Fruit fly (Drosophila melanogaster) whole organism, embryonic: Measurements from ENCODE around the gene mRRF2.

Experiments used
- Adf1 ChIP-seq: fragments of 200-800 bp; sonication (Bioruptor generic); IDR thresholded peaks from 2 replicates; pipeline ENCODE4 v1.3.6; 2022; ENCODE audit warnings: missing biosample characterization, missing genetic modification characterization
- CG10543 ChIP-seq: fragments of 200-800 bp; sonication (Bioruptor generic); optimal IDR thresholded peaks from 3 replicates; lab custom pipeline; 2017; ENCODE audit warnings: missing biosample characterization, mild to moderate bottlenecking, missing genetic modification characterization, moderate library complexity
- CG11398 ChIP-seq: fragments of 200-800 bp; sonication (Bioruptor generic); optimal IDR thresholded peaks from 2 replicates; lab custom pipeline; 2016; ENCODE audit warnings: missing biosample characterization, missing genetic modification characterization
- CG11696 ChIP-seq: fragments of 200-800 bp; sonication (Bioruptor generic); IDR thresholded peaks from 2 replicates; pipeline ENCODE4 v1.3.6; 2022; ENCODE audit warnings: missing biosample characterization, missing genetic modification characterization
- CG12104 ChIP-seq: fragments of 200-800 bp; sonication (Bioruptor generic); optimal IDR thresholded peaks from 3 replicates; lab custom pipeline; 2016; ENCODE audit warnings: missing biosample characterization, missing genetic modification characterization
- CG1233 ChIP-seq: fragments of 200-800 bp; sonication (Bioruptor generic); optimal IDR thresholded peaks from 4 replicates; lab custom pipeline; 2018; ENCODE audit warnings: missing biosample characterization, mild to moderate bottlenecking, missing genetic modification characterization
- CG12391 ChIP-seq: fragments of 200-800 bp; sonication (Bioruptor generic); optimal IDR thresholded peaks from 3 replicates; lab custom pipeline; 2018; ENCODE audit warnings: missing biosample characterization, mild to moderate bottlenecking, missing genetic modification characterization, moderate library complexity
- CG12744 ChIP-seq: fragments of 200-800 bp; sonication (Bioruptor generic); optimal IDR thresholded peaks from 2 replicates; lab custom pipeline; 2016; ENCODE audit warnings: missing biosample characterization, missing genetic modification characterization
- CG1603 ChIP-seq: fragments of 200-800 bp; sonication (Bioruptor generic); optimal IDR thresholded peaks from 2 replicates; lab custom pipeline; 2019; ENCODE audit warnings: missing biosample characterization, mild to moderate bottlenecking, missing genetic modification characterization, moderate library complexity
- CG1647 ChIP-seq: fragments of 200-800 bp; sonication (Bioruptor generic); optimal IDR thresholded peaks from 3 replicates; lab custom pipeline; 2016; ENCODE audit warnings: missing biosample characterization, missing genetic modification characterization
- CG16815 ChIP-seq: fragments of 200-800 bp; sonication (Bioruptor generic); optimal IDR thresholded peaks from 3 replicates; lab custom pipeline; 2017; ENCODE audit warnings: missing biosample characterization, mild to moderate bottlenecking, missing genetic modification characterization
- CG17328 ChIP-seq: fragments of 200-800 bp; sonication (Bioruptor generic); IDR thresholded peaks from 2 replicates; pipeline ENCODE4 v1.3.6; 2022; ENCODE audit warnings: missing biosample characterization, missing genetic modification characterization
- CG18476 ChIP-seq: fragments of 200-800 bp; sonication (Bioruptor generic); optimal IDR thresholded peaks from 2 replicates; lab custom pipeline; 2016; ENCODE audit warnings: missing biosample characterization, mild to moderate bottlenecking, missing genetic modification characterization
- CG30403 ChIP-seq: fragments of 200-800 bp; sonication (Bioruptor generic); optimal IDR thresholded peaks from 3 replicates; lab custom pipeline; 2016; ENCODE audit warnings: missing biosample characterization, missing genetic modification characterization
- CG34376 ChIP-seq: fragments of 200-800 bp; sonication (Bioruptor generic); optimal IDR thresholded peaks from 2 replicates; lab custom pipeline; 2018; ENCODE audit warnings: missing biosample characterization, mild to moderate bottlenecking, missing genetic modification characterization
- CG42726 ChIP-seq: fragments of 200-800 bp; sonication (Bioruptor generic); IDR thresholded peaks from 2 replicates; pipeline ENCODE4 v1.3.6; 2022; ENCODE audit warnings: missing biosample characterization, missing genetic modification characterization; ENCODE audit not compliant: partially characterized antibody
- CG6175 ChIP-seq: fragments of 200-800 bp; sonication (Bioruptor generic); IDR thresholded peaks from 3 replicates; pipeline ENCODE4 v1.3.6; 2022; ENCODE audit warnings: missing biosample characterization, missing genetic modification characterization
- CoRest ChIP-seq: fragments of 200-800 bp; sonication (Bioruptor generic); optimal IDR thresholded peaks from 3 replicates; lab custom pipeline; 2018; ENCODE audit warnings: missing biosample characterization, mild to moderate bottlenecking, missing genetic modification characterization, moderate library complexity
- Deaf1 ChIP-seq: fragments of 200-800 bp; optimal IDR thresholded peaks from 3 replicates; lab custom pipeline; 2019; ENCODE audit warnings: missing biosample characterization, mild to moderate bottlenecking, missing genetic modification characterization, moderate library complexity
- Dip2 ChIP-seq: fragments of 200-800 bp; sonication (Bioruptor generic); IDR thresholded peaks from 2 replicates; pipeline ENCODE4 v1.3.6; 2022; ENCODE audit warnings: missing biosample characterization, missing genetic modification characterization
- E2f1 ChIP-seq: fragments of 200-800 bp; sonication (Bioruptor generic); IDR thresholded peaks from 2 replicates; pipeline ENCODE4 v1.3.6; 2022; ENCODE audit warnings: missing biosample characterization, missing genetic modification characterization
- Fer3 ChIP-seq: fragments of 200-800 bp; sonication (Bioruptor generic); optimal IDR thresholded peaks from 2 replicates; lab custom pipeline; 2018; ENCODE audit warnings: missing biosample characterization, mild to moderate bottlenecking, missing genetic modification characterization, moderate library complexity
- Hr3 ChIP-seq: fragments of 200-800 bp; sonication (Bioruptor generic); optimal IDR thresholded peaks from 3 replicates; lab custom pipeline; 2016; ENCODE audit warnings: missing biosample characterization, missing genetic modification characterization
- Kr ChIP-seq: fragments of 200-800 bp; sonication (Bioruptor generic); optimal IDR thresholded peaks from 2 replicates; lab custom pipeline; 2017; ENCODE audit warnings: missing biosample characterization, mild to moderate bottlenecking, missing genetic modification characterization
- Myb ChIP-seq: fragments of 200-800 bp; sonication (Bioruptor generic); optimal IDR thresholded peaks from 2 replicates; lab custom pipeline; 2016; ENCODE audit warnings: missing biosample characterization, missing genetic modification characterization
- Neu2 ChIP-seq: fragments of 200-800 bp; sonication (Bioruptor generic); optimal IDR thresholded peaks from 3 replicates; lab custom pipeline; 2016; ENCODE audit warnings: missing biosample characterization, missing genetic modification characterization, borderline replicate concordance
- Spps ChIP-seq: fragments of 200-800 bp; sonication (Bioruptor generic); optimal IDR thresholded peaks from 2 replicates; lab custom pipeline; 2018; ENCODE audit warnings: missing biosample characterization, mild to moderate bottlenecking, missing genetic modification characterization
- amos ChIP-seq: fragments of 200-800 bp; sonication (Bioruptor generic); IDR thresholded peaks from 2 replicates; pipeline ENCODE4 v1.3.6; 2022; ENCODE audit warnings: missing biosample characterization, missing genetic modification characterization; ENCODE audit not compliant: partially characterized antibody
- az2 ChIP-seq: fragments of 200-800 bp; sonication (Bioruptor generic); optimal IDR thresholded peaks from 3 replicates; lab custom pipeline; 2016; ENCODE audit warnings: missing biosample characterization, missing genetic modification characterization
- cato ChIP-seq: fragments of 200-800 bp; sonication (Bioruptor generic); optimal IDR thresholded peaks from 2 replicates; lab custom pipeline; 2016; ENCODE audit warnings: missing biosample characterization, missing genetic modification characterization, borderline replicate concordance
- cg ChIP-seq: fragments of 200-800 bp; sonication (Bioruptor generic); optimal IDR thresholded peaks from 3 replicates; lab custom pipeline; 2019; ENCODE audit warnings: missing biosample characterization, mild to moderate bottlenecking, missing genetic modification characterization, moderate library complexity
- crc ChIP-seq: fragments of 200-800 bp; sonication (Bioruptor generic); optimal IDR thresholded peaks from 2 replicates; lab custom pipeline; 2016; ENCODE audit warnings: missing biosample characterization, missing genetic modification characterization
- fd102C ChIP-seq: fragments of 200-800 bp; sonication (Bioruptor generic); optimal IDR thresholded peaks from 2 replicates; lab custom pipeline; 2018; ENCODE audit warnings: missing biosample characterization, mild to moderate bottlenecking, missing genetic modification characterization, moderate library complexity
- fd64A ChIP-seq: fragments of 200-800 bp; sonication (Bioruptor generic); optimal IDR thresholded peaks from 3 replicates; lab custom pipeline; 2018; ENCODE audit warnings: missing biosample characterization, mild to moderate bottlenecking, missing genetic modification characterization
- fd96Cb ChIP-seq: fragments of 200-800 bp; sonication (Bioruptor generic); optimal IDR thresholded peaks from 2 replicates; lab custom pipeline; 2018; ENCODE audit warnings: missing biosample characterization, mild to moderate bottlenecking, missing genetic modification characterization, moderate library complexity
- gfzf ChIP-seq: fragments of 200-800 bp; sonication (Bioruptor generic); optimal IDR thresholded peaks from 2 replicates; lab custom pipeline; 2016; ENCODE audit warnings: missing biosample characterization, mild to moderate bottlenecking, missing genetic modification characterization, moderate library complexity
- h ChIP-seq: fragments of >200 bp; optimal IDR thresholded peaks from 2 replicates; lab custom pipeline; 2017
- insv ChIP-seq, 2 experiments: fragments of 200-800 bp; sonication (Bioruptor generic); optimal IDR thresholded peaks; 3 replicates each; lab custom pipeline; 2016 to 2018; ENCODE audit warnings: missing biosample characterization in 2 of 2, missing genetic modification characterization in 2 of 2
- jigr1 ChIP-seq: fragments of 200-800 bp; sonication (Bioruptor generic); IDR thresholded peaks from 3 replicates; pipeline ENCODE4 v1.3.6; 2022; ENCODE audit warnings: missing biosample characterization, missing genetic modification characterization
- lmd ChIP-seq: fragments of 200-800 bp; sonication (Bioruptor generic); IDR thresholded peaks from 2 replicates; pipeline ENCODE4 v1.3.6; 2022; ENCODE audit warnings: missing biosample characterization, missing genetic modification characterization
- odd ChIP-seq: fragments of 200-800 bp; sonication (Bioruptor generic); optimal IDR thresholded peaks from 2 replicates; lab custom pipeline; 2017; ENCODE audit warnings: missing biosample characterization, mild to moderate bottlenecking, missing genetic modification characterization
- pan ChIP-seq, 4 experiments: fragments of >200 bp in 3 of 4; fragments of 200-800 bp in 1 of 4; sonication (Bioruptor generic) in 1 of 4; optimal IDR thresholded peaks in 3 of 4; IDR thresholded peaks in 1 of 4; 2 replicates each; pipeline versions ENCODE4 v1.3.6 to Lab custom; 2017 to 2022; ENCODE audit warnings: missing biosample characterization in 2 of 4, missing genetic modification characterization in 2 of 4, mixed read lengths in 1 of 4
- phol ChIP-seq: fragments of 200-800 bp; sonication (Bioruptor generic); optimal IDR thresholded peaks from 3 replicates; lab custom pipeline; 2018; ENCODE audit warnings: missing biosample characterization, mild to moderate bottlenecking, missing genetic modification characterization, moderate library complexity
- rib ChIP-seq: fragments of 200-800 bp; sonication (Bioruptor generic); IDR thresholded peaks from 2 replicates; pipeline ENCODE4 v1.3.6; 2022; ENCODE audit warnings: missing biosample characterization, missing genetic modification characterization
- sisA ChIP-seq: fragments of 200-800 bp; sonication (Bioruptor generic); IDR thresholded peaks from 2 replicates; pipeline ENCODE4 v1.3.6; 2022; ENCODE audit warnings: missing biosample characterization, missing genetic modification characterization
- slbo ChIP-seq: fragments of 200-800 bp; sonication (Bioruptor generic); IDR thresholded peaks from 2 replicates; pipeline ENCODE4 v1.3.6; 2022; ENCODE audit warnings: missing biosample characterization, missing genetic modification characterization
- sqz ChIP-seq: fragments of 200-800 bp; sonication (Bioruptor generic); optimal IDR thresholded peaks from 3 replicates; lab custom pipeline; 2018; ENCODE audit warnings: missing biosample characterization, mild to moderate bottlenecking, missing genetic modification characterization
- trh ChIP-seq: fragments of 200-800 bp; sonication (Bioruptor generic); optimal IDR thresholded peaks from 2 replicates; lab custom pipeline; 2016; ENCODE audit warnings: missing biosample characterization, missing genetic modification characterization
- usp ChIP-seq: fragments of >200 bp; optimal IDR thresholded peaks from 2 replicates; lab custom pipeline; 2017; ENCODE audit warnings: missing biosample characterization, missing genetic modification characterization
- vvl ChIP-seq: fragments of 200-800 bp; sonication (Bioruptor generic); IDR thresholded peaks from 2 replicates; pipeline ENCODE4 v1.3.6; 2022; ENCODE audit warnings: missing biosample characterization, missing genetic modification characterization
- yki ChIP-seq: fragments of >200 bp; optimal IDR thresholded peaks from 3 replicates; lab custom pipeline; 2018

mRRF2 gene

DNA sequence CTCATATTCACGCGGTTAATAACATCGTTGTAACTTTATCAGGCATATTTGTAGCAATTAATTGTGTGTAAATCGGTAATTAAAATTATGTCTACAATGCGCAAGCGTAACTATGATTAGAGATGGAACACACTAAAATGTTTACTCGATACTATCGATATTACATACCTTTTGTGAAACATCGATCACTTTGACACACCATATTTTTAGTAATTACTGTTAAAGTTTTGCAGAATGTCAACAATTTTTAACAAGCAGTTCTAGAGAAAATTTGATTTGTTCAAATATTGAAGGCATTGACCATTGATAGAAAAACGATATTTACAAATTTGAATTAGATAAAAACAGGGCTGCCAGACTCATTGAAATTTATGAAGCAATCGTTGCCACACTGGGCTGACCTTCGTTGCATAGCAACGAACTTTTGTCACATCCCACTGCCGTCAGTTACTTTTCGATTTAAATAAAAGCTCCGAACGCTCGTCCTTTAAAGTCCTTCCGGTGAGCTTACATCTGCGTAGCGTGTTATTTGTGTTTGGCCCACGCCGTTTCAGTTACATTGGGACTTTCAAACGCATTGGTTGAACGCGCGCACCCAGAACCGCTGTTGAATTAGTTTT lies 25.9 kb downstream of the mRRF2 start, which contains the start of the genes loco and wake:
Gene loco, minus strand, starts transcription at position 149 of the 620 bp plus-strand sequence.
Gene wake, plus strand, starts transcription at position 570 of the 620 bp plus-strand sequence.
- TF ChIP-seq yki: no peak
- TF ChIP-seq Myb (GFP tag; lab: Kevin White, UChicago): peak; percentile 100
- no peak for TF ChIP-seq Hr3
- TF ChIP-seq CG1233: no peak
- TF ChIP-seq Fer3 (tag; lab: Kevin White, UChicago): no peak
- TF ChIP-seq CG42726 (GFP tag; lab: Robert Waterston, UW): no peak; the same call in none of the 2 replicates
- TF ChIP-seq rib: no peak
- no peak for TF ChIP-seq CG11398 (GFP tag; lab: Kevin White, UChicago)
- no peak for TF ChIP-seq trh (GFP tag; lab: Kevin White, UChicago)
- TF ChIP-seq amos (GFP tag; lab: Robert Waterston, UW): peak; percentile 88
- TF ChIP-seq Adf1 (GFP tag; lab: Robert Waterston, UW): no peak
- TF ChIP-seq odd (GFP tag; lab: Kevin White, UChicago): no peak
- TF ChIP-seq cato (GFP tag; lab: Kevin White, UChicago): no peak
- no peak for TF ChIP-seq sqz (GFP tag; lab: Kevin White, UChicago)
- TF ChIP-seq cg: peak; percentile 28
- TF ChIP-seq jigr1 (GFP tag; lab: Robert Waterston, UW): no peak
- no peak for TF ChIP-seq CG11696 (GFP tag; lab: Robert Waterston, UW)
- TF ChIP-seq gfzf (GFP tag; lab: Kevin White, UChicago): peak; percentile 35
- no peak for TF ChIP-seq Neu2 (GFP tag; lab: Kevin White, UChicago)
- TF ChIP-seq Spps (tag; lab: Kevin White, UChicago): peak; percentile 21
- peak; percentile 72 for TF ChIP-seq CoRest
- no peak for TF ChIP-seq fd102C (GFP tag; lab: Kevin White, UChicago)
- peak in 1 of 2 experiments; percentile 39 for TF ChIP-seq insv (GFP tag; optimal IDR thresholded peaks at IDR 0.05; lab: Kevin White, UChicago)
- TF ChIP-seq fd64A: no peak
- TF ChIP-seq CG6175: no peak
- TF ChIP-seq usp (GFP tag; lab: Kevin White, UChicago): no peak
- TF ChIP-seq CG10543: no peak
- TF ChIP-seq crc: no peak
- TF ChIP-seq Deaf1 (tag; lab: Kevin White, UChicago): peak; percentile 22
- TF ChIP-seq CG17328 (GFP tag; lab: Robert Waterston, UW): no peak
- no peak for TF ChIP-seq CG12104 (GFP tag; lab: Kevin White, UChicago)
- TF ChIP-seq Dip2 (GFP tag; lab: Robert Waterston, UW): no peak
- peak; percentile 64 for TF ChIP-seq phol (tag; lab: Kevin White, UChicago)
- no peak for TF ChIP-seq h
- no peak for TF ChIP-seq CG18476
- no peak for TF ChIP-seq CG30403 (GFP tag; lab: Kevin White, UChicago)
- no peak for TF ChIP-seq pan (optimal IDR thresholded peaks at IDR 0.05; lab: Kevin White, UChicago)
- no peak for TF ChIP-seq pan (GFP tag; optimal IDR thresholded peaks at IDR 0.05 in 1 of 2, IDR thresholded peaks at IDR 0.05 in 1 of 2)
- no peak for TF ChIP-seq E2f1 (GFP tag; lab: Robert Waterston, UW)
- TF ChIP-seq CG1603 (tag; lab: Kevin White, UChicago): peak; percentile 28
- TF ChIP-seq CG16815 (GFP tag; lab: Kevin White, UChicago): no peak
- no peak for TF ChIP-seq slbo
- TF ChIP-seq Kr (GFP tag; lab: Kevin White, UChicago): no peak
- TF ChIP-seq CG34376 (GFP tag; lab: Kevin White, UChicago): no peak
- TF ChIP-seq az2 (GFP tag; lab: Kevin White, UChicago): peak; percentile 5
- peak; percentile 53 for TF ChIP-seq CG12391 (tag; lab: Kevin White, UChicago)
- TF ChIP-seq vvl (GFP tag; lab: Robert Waterston, UW): peak; percentile 21; the same call in 1 of the 2 replicates
- no peak for TF ChIP-seq sisA (GFP tag; lab: Robert Waterston, UW)
- TF ChIP-seq CG12744: no peak
- TF ChIP-seq fd96Cb (tag; lab: Kevin White, UChicago): no peak
- TF ChIP-seq CG1647 (GFP tag; lab: Kevin White, UChicago): no peak
- TF ChIP-seq lmd (GFP tag; lab: Robert Waterston, UW): no peak
